Fruit fly (Drosophila melanogaster) S2 (cell line): Measurements from ENCODE around the gene Qsox2.

Experiments
- CG8478 ChIP-seq: fragments of >200 bp; optimal IDR thresholded peaks from 2 replicates; lab custom pipeline; 2018
- CTCF ChIP-seq, 2 experiments: fragments of >200 bp; optimal IDR thresholded peaks; 2 replicates each; lab custom pipeline; 2018

DNA sequence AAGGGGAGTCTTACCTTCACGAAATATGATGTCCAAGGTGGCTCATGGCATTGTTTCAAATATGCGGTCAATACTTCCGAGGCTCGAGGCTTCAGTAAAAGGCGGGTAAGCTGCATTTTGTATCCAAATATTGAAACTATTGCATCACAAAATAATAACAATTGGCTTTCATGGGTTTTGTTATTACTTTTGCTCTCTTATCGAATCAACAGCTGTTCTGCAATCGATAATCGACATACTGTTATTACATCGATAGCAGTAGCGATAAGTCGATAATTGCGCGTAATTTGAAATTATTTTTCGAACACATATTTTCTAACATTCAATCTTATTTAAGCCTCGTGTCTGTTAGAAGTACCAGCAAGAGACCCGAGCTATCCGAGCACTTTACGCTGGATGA is 35.1 kb upstream of the Qsox2 start, which contains the start of gene CG34148:
- TF ChIP-seq CTCF (optimal IDR thresholded peaks at IDR 0.05; lab: Kevin White, UChicago) (no peak), CG8478 (no peak)
